Worm (Caenorhabditis elegans) whole organism, young adult: Measurements from ENCODE around the gene C30B5.2.

Experiments
- F33H1.4 ChIP-seq: fragments of 200-800 bp; sonication (Bioruptor generic); IDR thresholded peaks from 2 replicates; pipeline ENCODE4 v1.3.6; 2022; ENCODE audit warnings: missing genetic modification reagents, missing genetic modification characterization, missing compliant biosample characterization
- F37B4.10 ChIP-seq: fragments of 200-800 bp; sonication (Bioruptor generic); IDR thresholded peaks from 2 replicates; pipeline ENCODE4 v1.3.6; 2022; ENCODE audit warnings: missing genetic modification characterization, missing compliant biosample characterization
- F49E8.2 ChIP-seq: sonication (generic microtip); optimal IDR thresholded peaks from 3 replicates; lab custom pipeline; 2017; ENCODE audit warnings: missing genetic modification characterization, mild to moderate bottlenecking, missing compliant biosample characterization, antibody characterized with exemption, moderate library complexity; ENCODE audit not compliant: insufficient read depth
- K12H6.12 ChIP-seq: fragments of 200-800 bp; sonication (Bioruptor generic); optimal IDR thresholded peaks from 2 replicates; lab custom pipeline; 2018; ENCODE audit warnings: mild to moderate bottlenecking, missing genetic modification characterization, missing compliant biosample characterization
- T26A5.8 ChIP-seq: sonication (generic microtip); optimal IDR thresholded peaks from 2 replicates; lab custom pipeline; 2016; ENCODE audit warnings: missing genetic modification characterization, missing compliant biosample characterization
- ama-1 ChIP-seq, 3 experiments: fragments of 150-350 bp in 1 of 3; sonication (generic microtip) in 2 of 3; optimal IDR thresholded peaks; 2 replicates each; lab custom pipeline; 2014 to 2018; ENCODE audit warnings: missing biosample characterization in 2 of 3, missing genetic modification characterization in 2 of 3, missing genetic modification reagents in 2 of 3
- ceh-100 ChIP-seq: fragments of 200-800 bp; sonication (Bioruptor generic); IDR thresholded peaks from 2 replicates; pipeline ENCODE4 v1.3.6; 2022; ENCODE audit warnings: missing genetic modification reagents, missing genetic modification characterization, missing compliant biosample characterization
- egrh-3 ChIP-seq: fragments of 200-800 bp; sonication (Bioruptor generic); IDR thresholded peaks from 2 replicates; pipeline ENCODE4 v1.3.6; 2022; ENCODE audit warnings: missing genetic modification reagents, missing genetic modification characterization, missing compliant biosample characterization
- hmg-1.2 ChIP-seq: fragments of 200-800 bp; sonication (Bioruptor generic); IDR thresholded peaks from 2 replicates; pipeline ENCODE4 v1.3.6; 2022; ENCODE audit warnings: missing genetic modification reagents, missing genetic modification characterization, missing compliant biosample characterization
- lin-35 ChIP-seq, 3 experiments: fragments of 150-350 bp in 2 of 3; sonication (generic microtip) in 1 of 3; optimal IDR thresholded peaks; 2 replicates each; lab custom pipeline; 2014 to 2018; ENCODE audit warnings: missing biosample characterization in 3 of 3, missing genetic modification characterization in 3 of 3, missing genetic modification reagents in 3 of 3
- pha-4 ChIP-seq: fragments of 150-350 bp; sonication (generic microtip); optimal IDR thresholded peaks from 2 replicates; lab custom pipeline; 2014; ENCODE audit warnings: missing biosample characterization, missing genetic modification reagents, missing genetic modification characterization
- snpc-4 ChIP-seq, 5 experiments: fragments of 150-350 bp in 1 of 5; sonication (generic microtip) in 4 of 5; optimal IDR thresholded peaks; 2 replicates each; lab custom pipeline; 2014 to 2018; ENCODE audit warnings: missing genetic modification characterization in 5 of 5, missing biosample characterization in 3 of 5, antibody characterized with exemption in 2 of 5, mild to moderate bottlenecking in 2 of 5, missing compliant biosample characterization in 2 of 5, missing genotype in 2 of 5, moderate library complexity in 2 of 5, missing genetic modification reagents in 1 of 5

DNA sequence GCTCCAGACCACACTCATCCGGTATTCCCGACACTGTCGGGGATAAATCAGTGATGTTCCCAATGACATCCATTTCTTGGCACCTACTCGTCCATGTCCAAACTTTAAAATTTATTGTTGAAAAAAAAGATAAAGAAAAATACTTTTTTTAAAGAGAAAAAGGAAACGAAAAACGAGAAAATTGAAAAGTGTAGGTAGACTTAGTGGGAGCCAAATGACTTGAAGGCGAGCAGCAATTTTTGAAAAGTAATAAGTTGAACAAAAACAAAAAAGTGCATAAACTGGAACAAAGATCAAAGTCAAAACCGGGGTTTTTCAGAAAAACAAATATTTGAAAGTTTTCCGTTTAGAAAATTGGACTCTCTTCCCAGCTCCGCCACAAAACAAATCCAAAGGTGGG is 11.1 kb downstream of the C30B5.2 start, which contains the start of gene daf-37:
- no peak for TF ChIP-seq K12H6.12 (tag; lab: Kevin White, UChicago)
- no peak for TF ChIP-seq F33H1.4
- TF ChIP-seq ceh-100 (GFP tag; lab: Robert Waterston, UW): no peak
- TF ChIP-seq pha-4 (tag; lab: Kevin White, UChicago): no peak
- TF ChIP-seq F37B4.10: no peak
- no peak for TF ChIP-seq lin-35 (GFP tag; optimal IDR thresholded peaks at IDR 0.05; lab: Kevin White, UChicago)
- no peak for TF ChIP-seq ama-1 (optimal IDR thresholded peaks at IDR 0.05; lab: Kevin White, UChicago)
- no peak for TF ChIP-seq ama-1 (GFP tag; optimal IDR thresholded peaks at IDR 0.05; lab: Kevin White, UChicago)
- TF ChIP-seq snpc-4 (GFP tag; optimal IDR thresholded peaks at IDR 0.05; lab: Kevin White, UChicago): no peak
- TF ChIP-seq snpc-4 (tag; optimal IDR thresholded peaks at IDR 0.05; lab: Kevin White, UChicago): no peak
- no peak for TF ChIP-seq egrh-3
- no peak for TF ChIP-seq hmg-1.2 (GFP tag; lab: Robert Waterston, UW)
- no peak for TF ChIP-seq T26A5.8 (tag; lab: Kevin White, UChicago)
- no peak for TF ChIP-seq F49E8.2 (tag; lab: Kevin White, UChicago)
